Worm (Caenorhabditis elegans): ENCODE data around the gene C17H12.2.

The C17H12.2 gene

DNA sequence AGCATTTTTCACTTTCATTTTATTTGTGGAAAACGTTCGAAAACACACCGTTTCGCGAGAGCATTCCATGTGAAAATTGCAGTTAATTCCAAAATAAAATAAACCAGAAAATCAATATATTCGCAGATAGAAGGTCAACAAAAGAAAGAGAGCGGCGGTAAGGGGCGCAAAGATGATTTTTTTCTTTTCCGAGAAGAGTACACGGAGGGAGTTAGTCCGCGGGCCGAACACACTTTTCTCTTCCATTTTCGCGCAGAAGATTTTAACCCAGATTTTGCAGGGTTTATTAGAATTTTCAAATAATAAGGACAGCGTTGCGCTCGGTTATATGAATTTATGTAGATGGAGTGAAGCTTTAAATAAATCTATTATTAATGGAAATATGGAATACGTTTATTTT, 42.6 kb downstream of the C17H12.2 start (continued):
- no peak for TF ChIP-seq ztf-3 (GFP tag; optimal IDR thresholded peaks at IDR 0.05)
- TF ChIP-seq lin-26 (GFP tag; IDR thresholded peaks at IDR 0.05): no peak
- TF ChIP-seq die-1 (tag; optimal IDR thresholded peaks at IDR 0.05): no peak
- no peak for TF ChIP-seq him-1 (tag; optimal IDR thresholded peaks at IDR 0.05)
- no peak for TF ChIP-seq snpc-4 (GFP tag; optimal IDR thresholded peaks at IDR 0.05)
- peak in 3 of 4 experiments; percentile 58 to 71 (median 60) for TF ChIP-seq snpc-4 (tag; optimal IDR thresholded peaks at IDR 0.05)
- no peak for TF ChIP-seq F52B5.7 (tag; optimal IDR thresholded peaks at IDR 0.05)
- no peak for TF ChIP-seq aptf-3 (GFP tag; IDR thresholded peaks at IDR 0.05)
- no peak for TF ChIP-seq egrh-3 (GFP tag; IDR thresholded peaks at IDR 0.05)
- TF ChIP-seq ama-1 (optimal IDR thresholded peaks at IDR 0.05): no peak
- TF ChIP-seq ama-1 (GFP tag; optimal IDR thresholded peaks at IDR 0.05): no peak
- TF ChIP-seq ceh-100 (GFP tag; IDR thresholded peaks at IDR 0.05): no peak
- TF ChIP-seq let-526 (GFP tag; IDR thresholded peaks at IDR 0.05): no peak
- TF ChIP-seq attf-5 (GFP tag; optimal IDR thresholded peaks at IDR 0.05): no peak
- TF ChIP-seq sdz-38 (tag; optimal IDR thresholded peaks at IDR 0.05): no peak
- TF ChIP-seq rcor-1 (GFP tag; IDR thresholded peaks at IDR 0.05): peak; percentile 11; the same call in 1 of the 2 replicates
- TF ChIP-seq athp-1 (tag; optimal IDR thresholded peaks at IDR 0.05): no peak
- no peak for TF ChIP-seq tbp1 (GFP tag; optimal IDR thresholded peaks at IDR 0.05)
- no peak for TF ChIP-seq C17E4.6 (GFP tag; IDR thresholded peaks at IDR 0.05)
- TF ChIP-seq B0019.2 (GFP tag; conservative IDR thresholded peaks at IDR 0.05): no peak
- TF ChIP-seq lin-35 (GFP tag; optimal IDR thresholded peaks at IDR 0.05): no peak
- TF ChIP-seq Y53G8AR.9 (GFP tag; conservative IDR thresholded peaks at IDR 0.05): no peak
- no peak for TF ChIP-seq lsl-1 (GFP tag; optimal IDR thresholded peaks at IDR 0.05)
- no peak for TF ChIP-seq madf-3 (GFP tag; IDR thresholded peaks at IDR 0.05)
- no peak for TF ChIP-seq B0261.1 (tag; optimal IDR thresholded peaks at IDR 0.05)
- 0 out of 2 replicates have a peak, but pooled peaks have one; percentile 45 for TF ChIP-seq K11D2.4 (GFP tag; IDR thresholded peaks at IDR 0.05)
- TF ChIP-seq snpc-1.3 (tag; optimal IDR thresholded peaks at IDR 0.05; ENCODE audit: insufficient read depth): no peak
- TF ChIP-seq madf-8 (GFP tag; conservative IDR thresholded peaks at IDR 0.05): 0 out of 2 replicates have a peak, but pooled peaks have one; percentile 15
- no peak for TF ChIP-seq F37B4.10 (GFP tag; IDR thresholded peaks at IDR 0.05)
- TF ChIP-seq hlh-26 (GFP tag; conservative IDR thresholded peaks at IDR 0.05): no peak
- no peak for TF ChIP-seq attf-3 (GFP tag; conservative IDR thresholded peaks at IDR 0.05)
- peak; percentile 39 for TF ChIP-seq ceh-27 (GFP tag; optimal IDR thresholded peaks at IDR 0.05)
- TF ChIP-seq snpc-1.1 (tag; optimal IDR thresholded peaks at IDR 0.05; ENCODE audit: insufficient read depth): no peak
- no peak for TF ChIP-seq sptf-2 (GFP tag; optimal IDR thresholded peaks at IDR 0.05)
- no peak; the same call in 1 of the 2 replicates for TF ChIP-seq dox-1 (GFP tag; IDR thresholded peaks at IDR 0.05)
- TF ChIP-seq F33H1.4 (GFP tag; IDR thresholded peaks at IDR 0.05): no peak
- TF ChIP-seq ztf-28 (GFP tag; IDR thresholded peaks at IDR 0.05): no peak
- TF ChIP-seq ZK185.1 (tag; optimal IDR thresholded peaks at IDR 0.05; ENCODE audit: poor library complexity, severe bottlenecking): peak; percentile 12
- no peak for TF ChIP-seq hmg-1.2 (GFP tag; IDR thresholded peaks at IDR 0.05)
- peak; percentile 5 for TF ChIP-seq unc-130 (GFP tag; optimal IDR thresholded peaks at IDR 0.05)
- no peak for TF ChIP-seq nhr-120 (GFP tag; IDR thresholded peaks at IDR 0.05)
- no peak for TF ChIP-seq T26A5.8 (tag; optimal IDR thresholded peaks at IDR 0.05)
- no peak for TF ChIP-seq lin-40 (tag; optimal IDR thresholded peaks at IDR 0.05)
- TF ChIP-seq F23B12.7 (tag; optimal IDR thresholded peaks at IDR 0.05; ENCODE audit: insufficient read depth): no peak
- TF ChIP-seq atf-7 (tag; optimal IDR thresholded peaks at IDR 0.05): no peak
- TF ChIP-seq pha-4 (tag; optimal IDR thresholded peaks at IDR 0.05): no peak
- TF ChIP-seq Y67H2A.10 (GFP tag; conservative IDR thresholded peaks at IDR 0.05): 0 out of 2 replicates have a peak, but pooled peaks have one; percentile 13
- TF ChIP-seq lsy-27 (tag; optimal IDR thresholded peaks at IDR 0.05; ENCODE audit: borderline replicate concordance, insufficient read depth): no peak
- TF ChIP-seq hrde-1 (tag; optimal IDR thresholded peaks at IDR 0.05; ENCODE audit: borderline replicate concordance): no peak
